Fruit fly (Drosophila melanogaster) whole organism, embryonic: ENCODE data around the gene CG43618.

Experiments
- Atf3 ChIP-seq: fragments of 200-800 bp; sonication (Bioruptor generic); optimal IDR thresholded peaks from 3 replicates; lab custom pipeline; 2016; ENCODE audit warnings: missing biosample characterization, missing genetic modification characterization
- Blimp-1 ChIP-seq: fragments of 200-800 bp; sonication (Bioruptor generic); optimal IDR thresholded peaks from 3 replicates; lab custom pipeline; 2018; ENCODE audit warnings: missing biosample characterization, missing genetic modification characterization, mild to moderate bottlenecking, moderate library complexity, missing genetic modification reagents
- BtbVII ChIP-seq: fragments of 200-800 bp; sonication (Bioruptor generic); optimal IDR thresholded peaks from 3 replicates; lab custom pipeline; 2017; ENCODE audit warnings: missing biosample characterization, mild to moderate bottlenecking, missing genetic modification characterization
- CG10209 ChIP-seq: fragments of 200-800 bp; sonication (Bioruptor generic); optimal IDR thresholded peaks from 3 replicates; lab custom pipeline; 2017; ENCODE audit warnings: missing biosample characterization, mild to moderate bottlenecking, missing genetic modification characterization, missing genetic modification reagents
- CG12659 ChIP-seq: fragments of 200-800 bp; sonication (Bioruptor generic); optimal IDR thresholded peaks from 3 replicates; lab custom pipeline; 2017; ENCODE audit warnings: mild to moderate bottlenecking, missing biosample characterization, missing genetic modification reagents, missing genetic modification characterization
- CG15269 ChIP-seq: fragments of 200-800 bp; sonication (Bioruptor generic); optimal IDR thresholded peaks from 2 replicates; lab custom pipeline; 2018; ENCODE audit warnings: missing biosample characterization, mild to moderate bottlenecking, missing genetic modification characterization, moderate library complexity
- CG1647 ChIP-seq: fragments of 200-800 bp; sonication (Bioruptor generic); optimal IDR thresholded peaks from 3 replicates; lab custom pipeline; 2016; ENCODE audit warnings: missing biosample characterization, missing genetic modification characterization
- CG16779 ChIP-seq: fragments of 200-800 bp; sonication (Bioruptor generic); IDR thresholded peaks from 2 replicates; pipeline ENCODE4 v1.3.6; 2022; ENCODE audit warnings: missing biosample characterization, missing genetic modification characterization
- CG16863 ChIP-seq: fragments of 200-800 bp; sonication (Bioruptor generic); optimal IDR thresholded peaks from 3 replicates; lab custom pipeline; 2016; ENCODE audit warnings: missing biosample characterization, missing genetic modification characterization
- CG18011 ChIP-seq: fragments of 200-800 bp; sonication (Bioruptor generic); optimal IDR thresholded peaks from 2 replicates; lab custom pipeline; 2017; ENCODE audit warnings: missing biosample characterization, missing genetic modification characterization, mild to moderate bottlenecking, moderate library complexity, missing genotype
- CG18476 ChIP-seq: fragments of 200-800 bp; sonication (Bioruptor generic); optimal IDR thresholded peaks from 2 replicates; lab custom pipeline; 2016; ENCODE audit warnings: missing biosample characterization, mild to moderate bottlenecking, missing genetic modification characterization
- CG18619 ChIP-seq: fragments of 200-800 bp; sonication (Bioruptor generic); optimal IDR thresholded peaks from 3 replicates; lab custom pipeline; 2017; ENCODE audit warnings: missing biosample characterization, mild to moderate bottlenecking, missing genetic modification characterization
- CG18764 ChIP-seq: fragments of 200-800 bp; sonication (Bioruptor generic); optimal IDR thresholded peaks from 3 replicates; lab custom pipeline; 2016; ENCODE audit warnings: missing biosample characterization, missing genetic modification characterization
- CG2120 ChIP-seq: fragments of 200-800 bp; sonication (Bioruptor generic); optimal IDR thresholded peaks from 3 replicates; lab custom pipeline; 2016; ENCODE audit warnings: missing biosample characterization, missing genetic modification characterization
- CG30020 ChIP-seq: fragments of 200-800 bp; optimal IDR thresholded peaks from 2 replicates; lab custom pipeline; 2019; ENCODE audit warnings: missing biosample characterization, mild to moderate bottlenecking, missing genetic modification characterization, moderate library complexity
- CG5180 ChIP-seq: fragments of 200-800 bp; sonication (Bioruptor generic); optimal IDR thresholded peaks from 3 replicates; lab custom pipeline; 2017; ENCODE audit warnings: missing biosample characterization, missing genetic modification characterization, mild to moderate bottlenecking, moderate library complexity, missing genetic modification reagents
- CG6813 ChIP-seq: fragments of 200-800 bp; sonication (Bioruptor generic); optimal IDR thresholded peaks from 2 replicates; lab custom pipeline; 2017; ENCODE audit warnings: missing biosample characterization, missing genetic modification characterization, mild to moderate bottlenecking, moderate library complexity, missing genetic modification reagents
- CG7271 ChIP-seq: fragments of 200-800 bp; sonication (Bioruptor generic); optimal IDR thresholded peaks from 2 replicates; lab custom pipeline; 2018; ENCODE audit warnings: missing biosample characterization, mild to moderate bottlenecking, missing genetic modification characterization, moderate library complexity
- CG8359 ChIP-seq: fragments of 200-800 bp; sonication (Bioruptor generic); optimal IDR thresholded peaks from 2 replicates; lab custom pipeline; 2017; ENCODE audit warnings: missing biosample characterization, mild to moderate bottlenecking, missing genetic modification characterization, borderline replicate concordance
- CG9727 ChIP-seq: fragments of 200-800 bp; sonication (Bioruptor generic); optimal IDR thresholded peaks from 3 replicates; lab custom pipeline; 2017; ENCODE audit warnings: missing biosample characterization, mild to moderate bottlenecking, missing genetic modification characterization
- D19B ChIP-seq: fragments of 200-800 bp; sonication (Bioruptor generic); optimal IDR thresholded peaks from 2 replicates; lab custom pipeline; 2017; ENCODE audit warnings: missing biosample characterization, mild to moderate bottlenecking, missing genetic modification characterization
- ERR ChIP-seq: fragments of 200-800 bp; sonication (Bioruptor generic); optimal IDR thresholded peaks from 2 replicates; lab custom pipeline; 2016; ENCODE audit warnings: missing biosample characterization, missing genetic modification characterization
- Gug ChIP-seq: fragments of 200-800 bp; sonication (Bioruptor generic); IDR thresholded peaks from 4 replicates; pipeline ENCODE4 v1.3.6; 2022; ENCODE audit warnings: missing biosample characterization, missing genetic modification characterization
- HLH54F ChIP-seq: fragments of 200-800 bp; sonication (Bioruptor generic); optimal IDR thresholded peaks from 3 replicates; lab custom pipeline; 2016; ENCODE audit warnings: missing biosample characterization, missing genetic modification characterization
- Kr ChIP-seq: fragments of 200-800 bp; sonication (Bioruptor generic); optimal IDR thresholded peaks from 2 replicates; lab custom pipeline; 2017; ENCODE audit warnings: missing biosample characterization, mild to moderate bottlenecking, missing genetic modification characterization
- NFAT ChIP-seq: fragments of 200-800 bp; sonication (Bioruptor generic); IDR thresholded peaks from 2 replicates; pipeline ENCODE4 v1.3.6; 2022; ENCODE audit warnings: missing biosample characterization, missing genetic modification characterization
- Opbp ChIP-seq: fragments of 200-800 bp; sonication (Bioruptor generic); IDR thresholded peaks from 3 replicates; pipeline ENCODE4 v1.3.6; 2022; ENCODE audit warnings: missing biosample characterization, missing genetic modification characterization; ENCODE audit not compliant: partially characterized antibody
- Poxn ChIP-seq: fragments of 200-800 bp; sonication (Bioruptor generic); IDR thresholded peaks from 2 replicates; pipeline ENCODE4 v1.3.6; 2022; ENCODE audit warnings: missing biosample characterization, missing genetic modification characterization
- Rx ChIP-seq: fragments of 200-800 bp; sonication (Bioruptor generic); IDR thresholded peaks from 2 replicates; pipeline ENCODE4 v1.3.6; 2022; ENCODE audit warnings: missing biosample characterization, missing genetic modification characterization
- YL-1 ChIP-seq: fragments of 200-800 bp; sonication (Bioruptor generic); optimal IDR thresholded peaks from 3 replicates; lab custom pipeline; 2017; ENCODE audit warnings: missing biosample characterization, mild to moderate bottlenecking, missing genetic modification characterization
- al ChIP-seq: fragments of 200-800 bp; sonication (Bioruptor generic); IDR thresholded peaks from 2 replicates; pipeline ENCODE4 v1.3.6; 2022; ENCODE audit warnings: missing biosample characterization, missing genetic modification characterization
- az2 ChIP-seq: fragments of 200-800 bp; sonication (Bioruptor generic); optimal IDR thresholded peaks from 3 replicates; lab custom pipeline; 2016; ENCODE audit warnings: missing biosample characterization, missing genetic modification characterization
- bab2 ChIP-seq: fragments of 200-800 bp; sonication (Bioruptor generic); optimal IDR thresholded peaks from 2 replicates; lab custom pipeline; 2016; ENCODE audit warnings: missing biosample characterization, missing genetic modification characterization
- cas ChIP-seq: fragments of 200-800 bp; sonication (Bioruptor generic); IDR thresholded peaks from 2 replicates; pipeline ENCODE4 v1.3.6; 2022; ENCODE audit warnings: missing biosample characterization, missing genetic modification characterization
- gem ChIP-seq: fragments of 200-800 bp; sonication (Bioruptor generic); optimal IDR thresholded peaks from 2 replicates; lab custom pipeline; 2019; ENCODE audit warnings: missing biosample characterization, mild to moderate bottlenecking, missing genetic modification characterization, moderate library complexity
- gsb ChIP-seq: fragments of 200-800 bp; sonication (Bioruptor generic); IDR thresholded peaks from 2 replicates; pipeline ENCODE4 v1.3.6; 2022; ENCODE audit warnings: missing biosample characterization, missing genetic modification characterization
- ham ChIP-seq: fragments of 200-800 bp; sonication (Bioruptor generic); IDR thresholded peaks from 2 replicates; pipeline ENCODE4 v1.3.6; 2022; ENCODE audit warnings: missing biosample characterization, missing genetic modification characterization
- insv ChIP-seq, 2 experiments: fragments of 200-800 bp; sonication (Bioruptor generic); optimal IDR thresholded peaks; 3 replicates each; lab custom pipeline; 2016 to 2018; ENCODE audit warnings: missing biosample characterization in 2 of 2, missing genetic modification characterization in 2 of 2
- jumu ChIP-seq: fragments of 200-800 bp; sonication (Bioruptor generic); optimal IDR thresholded peaks from 3 replicates; lab custom pipeline; 2016; ENCODE audit warnings: missing biosample characterization, missing genetic modification characterization
- klu ChIP-seq: fragments of 200-800 bp; sonication (Bioruptor generic); IDR thresholded peaks from 2 replicates; pipeline ENCODE4 v1.3.6; 2022; ENCODE audit warnings: missing biosample characterization, missing genetic modification characterization
- lov ChIP-seq, 2 experiments: fragments of 200-800 bp in 1 of 2; fragments of >200 bp in 1 of 2; sonication (Bioruptor generic) in 1 of 2; IDR thresholded peaks in 1 of 2; optimal IDR thresholded peaks in 1 of 2; 2 replicates in 1 of 2; 3 replicates in 1 of 2; pipeline versions ENCODE4 v1.3.6 to Lab custom; 2017 to 2022; ENCODE audit warnings: missing biosample characterization in 1 of 2, missing genetic modification characterization in 1 of 2
- pb ChIP-seq: fragments of 200-800 bp; sonication (Bioruptor generic); optimal IDR thresholded peaks from 3 replicates; lab custom pipeline; 2016; ENCODE audit warnings: missing biosample characterization, missing genetic modification characterization
- pros ChIP-seq: fragments of 200-800 bp; sonication (Bioruptor generic); optimal IDR thresholded peaks from 3 replicates; lab custom pipeline; 2019; ENCODE audit warnings: missing biosample characterization, mild to moderate bottlenecking, missing genetic modification characterization, moderate library complexity
- rib ChIP-seq: fragments of 200-800 bp; sonication (Bioruptor generic); IDR thresholded peaks from 2 replicates; pipeline ENCODE4 v1.3.6; 2022; ENCODE audit warnings: missing biosample characterization, missing genetic modification characterization
- trem ChIP-seq: fragments of 200-800 bp; optimal IDR thresholded peaks from 3 replicates; lab custom pipeline; 2019; ENCODE audit warnings: missing biosample characterization, mild to moderate bottlenecking, missing genetic modification characterization, moderate library complexity
- trh ChIP-seq: fragments of 200-800 bp; sonication (Bioruptor generic); optimal IDR thresholded peaks from 2 replicates; lab custom pipeline; 2016; ENCODE audit warnings: missing biosample characterization, missing genetic modification characterization
- wdn ChIP-seq: fragments of 200-800 bp; sonication (Bioruptor generic); IDR thresholded peaks from 2 replicates; pipeline ENCODE4 v1.3.6; 2022; ENCODE audit warnings: missing biosample characterization, missing genetic modification characterization
- z ChIP-seq: fragments of 200-800 bp; sonication (Bioruptor generic); IDR thresholded peaks from 3 replicates; pipeline ENCODE4 v1.3.6; 2022; ENCODE audit warnings: missing biosample characterization, missing genetic modification characterization
- zen ChIP-seq: fragments of 200-800 bp; sonication (Bioruptor generic); optimal IDR thresholded peaks from 3 replicates; lab custom pipeline; 2018; ENCODE audit warnings: missing biosample characterization, mild to moderate bottlenecking, missing genetic modification characterization, moderate library complexity
- zfh2 ChIP-seq: fragments of 200-800 bp; sonication (Bioruptor generic); optimal IDR thresholded peaks from 2 replicates; lab custom pipeline; 2016; ENCODE audit warnings: missing biosample characterization, missing genetic modification characterization

The CG43618 gene

DNA sequence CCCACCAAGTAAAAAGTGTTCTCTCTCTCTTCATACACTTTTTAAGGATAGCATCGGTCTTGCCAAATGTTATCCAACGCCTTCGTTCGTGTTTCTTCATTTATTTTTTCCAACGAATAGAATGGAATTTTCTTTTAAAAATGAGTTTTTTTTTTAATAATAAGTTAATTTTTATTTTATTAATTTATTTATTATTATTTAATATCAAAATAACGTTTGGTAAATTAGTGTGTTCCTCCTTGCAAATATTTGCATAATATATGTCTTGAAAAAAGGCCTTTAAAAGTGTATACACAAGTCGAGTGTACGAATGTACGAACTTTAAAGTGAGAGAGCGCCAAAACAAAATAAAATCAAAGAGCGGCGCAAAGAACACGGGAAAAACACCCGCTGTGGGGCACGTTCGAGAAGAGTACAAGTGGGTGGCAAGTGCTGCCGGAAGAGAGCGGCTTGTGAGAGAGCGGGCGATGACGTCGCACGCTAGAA, 21.7 kb upstream of the CG43618 start (continued):
- no peak for TF ChIP-seq z (GFP tag; lab: Robert Waterston, UW)
- TF ChIP-seq CG9727 (GFP tag; lab: Kevin White, UChicago) = peak; percentile 79
- TF ChIP-seq CG12659 (GFP tag; lab: Kevin White, UChicago) = peak; percentile 94
- peak; percentile 30 for TF ChIP-seq zfh2 (GFP tag; lab: Kevin White, UChicago)
- TF ChIP-seq CG7271 (tag; lab: Kevin White, UChicago) = no peak
- TF ChIP-seq gsb (GFP tag; lab: Robert Waterston, UW) = no peak
- TF ChIP-seq Opbp (GFP tag; lab: Robert Waterston, UW) = no peak
- TF ChIP-seq CG18764 = no peak
- TF ChIP-seq lov (optimal IDR thresholded peaks at IDR 0.05; lab: Kevin White, UChicago) = no peak
- no peak for TF ChIP-seq lov (GFP tag; IDR thresholded peaks at IDR 0.05; lab: Robert Waterston, UW)
- TF ChIP-seq pros (GFP tag; lab: Kevin White, UChicago) = no peak
- TF ChIP-seq CG15269 (tag; lab: Kevin White, UChicago) = peak; percentile 93
- no peak for TF ChIP-seq jumu (GFP tag; lab: Kevin White, UChicago)
- peak; percentile 15; the same call in 1 of the 2 replicates for TF ChIP-seq klu (GFP tag; lab: Robert Waterston, UW)
- no peak for TF ChIP-seq cas
- no peak for TF ChIP-seq ERR (GFP tag; lab: Kevin White, UChicago)
- TF ChIP-seq insv (GFP tag; optimal IDR thresholded peaks at IDR 0.05; lab: Kevin White, UChicago) = peak in 1 of 2 experiments; percentile 41
- TF ChIP-seq zen (tag; lab: Kevin White, UChicago) = peak; percentile 39
- peak; percentile 61 for TF ChIP-seq CG8359 (GFP tag; lab: Kevin White, UChicago)
- peak; percentile 58 for TF ChIP-seq YL-1 (GFP tag; lab: Kevin White, UChicago)
- no peak for TF ChIP-seq Kr
- peak; percentile 59 for TF ChIP-seq wdn
- peak; percentile 19 for TF ChIP-seq D19B (GFP tag; lab: Kevin White, UChicago)
- TF ChIP-seq gem = peak; percentile 96
- no peak for TF ChIP-seq CG30020
- peak; percentile 70 for TF ChIP-seq NFAT (GFP tag; lab: Robert Waterston, UW)
- TF ChIP-seq Rx (GFP tag; lab: Robert Waterston, UW) = no peak
- TF ChIP-seq CG18619 (GFP tag; lab: Kevin White, UChicago) = peak; percentile 93
- no peak for TF ChIP-seq CG16779
- peak; percentile 25 for TF ChIP-seq Atf3 (GFP tag; lab: Kevin White, UChicago)
- no peak for TF ChIP-seq rib (GFP tag; lab: Robert Waterston, UW)
- peak; percentile 6 for TF ChIP-seq bab2 (GFP tag; lab: Kevin White, UChicago)
- peak; percentile 43 for TF ChIP-seq trh (GFP tag; lab: Kevin White, UChicago)
- no peak for TF ChIP-seq ham (GFP tag; lab: Robert Waterston, UW)
- TF ChIP-seq CG6813 (GFP tag; lab: Kevin White, UChicago) = peak; percentile 74
- TF ChIP-seq CG16863 (GFP tag; lab: Kevin White, UChicago) = peak; percentile 37
- peak; percentile 40 for TF ChIP-seq CG5180 (GFP tag; lab: Kevin White, UChicago)
- no peak for TF ChIP-seq pb (GFP tag; lab: Kevin White, UChicago)
- TF ChIP-seq HLH54F (GFP tag; lab: Kevin White, UChicago) = peak; percentile 5
- TF ChIP-seq CG10209 (GFP tag; lab: Kevin White, UChicago) = peak; percentile 92
- peak; percentile 81 for TF ChIP-seq BtbVII (GFP tag; lab: Kevin White, UChicago)
- peak; percentile 25; the same call in 1 of the 2 replicates for TF ChIP-seq Poxn (GFP tag; lab: Robert Waterston, UW)
- TF ChIP-seq CG1647 (GFP tag; lab: Kevin White, UChicago) = no peak
- TF ChIP-seq CG18476 (GFP tag; lab: Kevin White, UChicago) = peak; percentile 64
- peak; percentile 86 for TF ChIP-seq Blimp-1 (GFP tag; lab: Kevin White, UChicago)
- peak; percentile 40 for TF ChIP-seq CG18011 (GFP tag; lab: Kevin White, UChicago)
- TF ChIP-seq CG2120 (GFP tag; lab: Kevin White, UChicago) = peak; percentile 77
- peak; percentile 71 for TF ChIP-seq trem (tag; lab: Kevin White, UChicago)
- peak; percentile 87 for TF ChIP-seq az2 (GFP tag; lab: Kevin White, UChicago)
- peak; percentile 2; the same call in 1 of the 4 replicates for TF ChIP-seq Gug (GFP tag; lab: Robert Waterston, UW)
- TF ChIP-seq al (GFP tag; lab: Robert Waterston, UW) = peak; percentile 54
